Fruit fly (Drosophila melanogaster): ENCODE results near the gene sinah.

Gene sinah

dm6 chr3L:16892728-16893271, 33.9 kb downstream of the sinah start (continued):
- TF ChIP-seq Blimp-1 (GFP tag; optimal IDR thresholded peaks at IDR 0.05) (peak; percentile 60), CG8359 (GFP tag; optimal IDR thresholded peaks at IDR 0.05; ENCODE audit: borderline replicate concordance) (peak; percentile 6), CG32772 (GFP tag; IDR thresholded peaks at IDR 0.05) (0 out of 2 replicates have a peak, but pooled peaks have one; percentile 18), CG1603 (tag; optimal IDR thresholded peaks at IDR 0.05) (peak; percentile 25), ci (GFP tag; IDR thresholded peaks at IDR 0.05) (no peak), CG31441 (GFP tag; IDR thresholded peaks at IDR 0.05) (0 out of 2 replicates have a peak, but pooled peaks have one; percentile 14), row (GFP tag; IDR thresholded peaks at IDR 0.05) (0 out of 3 replicates have a peak, but pooled peaks have one; percentile 16), bsh (GFP tag; optimal IDR thresholded peaks at IDR 0.05) (peak in 1 of 2 experiments; percentile 58), Drgx (GFP tag; IDR thresholded peaks at IDR 0.05) (peak; percentile 63; the same call in 1 of the 2 replicates), fd96Cb (tag; optimal IDR thresholded peaks at IDR 0.05) (peak; percentile 24), fd3F (GFP tag; optimal IDR thresholded peaks at IDR 0.05) (no peak), CG2678 (tag; optimal IDR thresholded peaks at IDR 0.05) (peak; percentile 21), phol (tag; optimal IDR thresholded peaks at IDR 0.05) (peak; percentile 14)

- TF ChIP-seq wor (GFP tag; IDR thresholded peaks at IDR 0.05): no peak
- peak; percentile 41; the same call in 1 of the 2 replicates for TF ChIP-seq Ptx1 (GFP tag; IDR thresholded peaks at IDR 0.05)
- no peak for TF ChIP-seq CG2875 (GFP tag; optimal IDR thresholded peaks at IDR 0.05)
- TF ChIP-seq bcd (GFP tag; optimal IDR thresholded peaks at IDR 0.05): peak; percentile 1
- no peak for TF ChIP-seq CG10267 (tag; optimal IDR thresholded peaks at IDR 0.05)
- peak; percentile 7 for TF ChIP-seq CG12769 (tag; optimal IDR thresholded peaks at IDR 0.05)
- peak; percentile 1 for TF ChIP-seq Oli (tag; optimal IDR thresholded peaks at IDR 0.05)
- peak; percentile 21 for TF ChIP-seq nmo (GFP tag; optimal IDR thresholded peaks at IDR 0.05)
- TF ChIP-seq CG30403 (GFP tag; optimal IDR thresholded peaks at IDR 0.05): peak; percentile 1
- peak; percentile 76 for TF ChIP-seq Med (GFP tag)
- TF ChIP-seq HmgZ (tag; optimal IDR thresholded peaks at IDR 0.05): no peak
- peak; percentile 42 for TF ChIP-seq dmrt99B (tag; optimal IDR thresholded peaks at IDR 0.05)
- peak; percentile 9 for TF ChIP-seq CG10209 (GFP tag; optimal IDR thresholded peaks at IDR 0.05)
- TF ChIP-seq Atf6 (GFP tag; IDR thresholded peaks at IDR 0.05): peak; percentile 10; the same call in 1 of the 2 replicates
- no peak for TF ChIP-seq CG8388 (GFP tag; optimal IDR thresholded peaks at IDR 0.05)
- TF ChIP-seq CG32532 (GFP tag; IDR thresholded peaks at IDR 0.05): peak; percentile 43; the same call in 1 of the 2 replicates
- no peak for TF ChIP-seq CG8765 (GFP tag; IDR thresholded peaks at IDR 0.05)
- no peak for TF ChIP-seq gsb-n (tag; optimal IDR thresholded peaks at IDR 0.05)
- no peak for TF ChIP-seq Dip3 (GFP tag; optimal IDR thresholded peaks at IDR 0.05)
- peak; percentile 64 for TF ChIP-seq lab (GFP tag; optimal IDR thresholded peaks at IDR 0.05)
- peak; percentile 5 for TF ChIP-seq CG6765 (GFP tag; optimal IDR thresholded peaks at IDR 0.05)
- no peak for TF ChIP-seq CG14050 (GFP tag; IDR thresholded peaks at IDR 0.05)
- TF ChIP-seq CG1233 (GFP tag; optimal IDR thresholded peaks at IDR 0.05): peak; percentile 0
- TF ChIP-seq gt (GFP tag; IDR thresholded peaks at IDR 0.05): no peak
- no peak for TF ChIP-seq dpn (GFP tag; optimal IDR thresholded peaks at IDR 0.05)
- TF ChIP-seq CG18599 (GFP tag; optimal IDR thresholded peaks at IDR 0.05): peak; percentile 60
- TF ChIP-seq CG12236 (GFP tag; optimal IDR thresholded peaks at IDR 0.05): no peak
- peak; percentile 6 for TF ChIP-seq Fer1 (GFP tag; optimal IDR thresholded peaks at IDR 0.05)
- TF ChIP-seq unpg (GFP tag; optimal IDR thresholded peaks at IDR 0.05): peak; percentile 15
- peak; percentile 33 for TF ChIP-seq caup (GFP tag; optimal IDR thresholded peaks at IDR 0.05; ENCODE audit: severe bottlenecking)
- peak; percentile 19 for TF ChIP-seq HHEX (GFP tag; optimal IDR thresholded peaks at IDR 0.05)
- TF ChIP-seq CG7556 (GFP tag; optimal IDR thresholded peaks at IDR 0.05): peak; percentile 27
- TF ChIP-seq al (GFP tag; IDR thresholded peaks at IDR 0.05): 0 out of 2 replicates have a peak, but pooled peaks have one; percentile 9
- peak; percentile 41 for TF ChIP-seq CoRest (tag; optimal IDR thresholded peaks at IDR 0.05)
- no peak for TF ChIP-seq CG1647 (GFP tag; optimal IDR thresholded peaks at IDR 0.05)
Observed at dm6 chr3L:16893647-16894046, 34.8 kb downstream of the sinah start.
